Worm (Caenorhabditis elegans): ENCODE results near the gene T23B5.3.
"Not testable (repeated sequence)": the region's sequence is repeated elsewhere in the genome, so short reads cannot be mapped to it uniquely, and the experiment has no call there.

Gene T23B5.3

DNA sequence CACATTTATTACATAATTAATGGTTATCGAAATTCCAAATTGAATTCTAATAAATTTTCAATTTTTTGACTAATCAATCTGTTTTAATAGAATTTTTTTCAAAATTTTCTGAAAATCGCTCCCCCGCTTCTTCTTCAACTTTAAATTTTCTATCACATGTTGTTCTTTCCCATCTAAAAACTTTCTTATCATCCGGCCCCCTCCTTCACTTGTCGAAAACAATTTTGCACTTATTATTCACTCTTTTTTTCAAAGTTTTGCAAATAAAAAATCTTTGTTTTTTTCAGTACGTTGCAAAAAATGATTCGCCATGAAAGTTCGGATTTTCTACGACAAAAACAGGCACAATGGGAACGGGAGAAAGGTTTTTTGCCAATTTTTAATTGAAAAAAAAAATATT, at the start of gene T23B5.3:
TSS of gene T23B5.3 (plus strand) at position 301 of the 400 bp plus-strand sequence.
- TF ChIP-seq nhr-19 (GFP tag; conservative IDR thresholded peaks at IDR 0.05) (no peak), elt-2 (tag; optimal IDR thresholded peaks at IDR 0.05) (peak; percentile 18)

DNA sequence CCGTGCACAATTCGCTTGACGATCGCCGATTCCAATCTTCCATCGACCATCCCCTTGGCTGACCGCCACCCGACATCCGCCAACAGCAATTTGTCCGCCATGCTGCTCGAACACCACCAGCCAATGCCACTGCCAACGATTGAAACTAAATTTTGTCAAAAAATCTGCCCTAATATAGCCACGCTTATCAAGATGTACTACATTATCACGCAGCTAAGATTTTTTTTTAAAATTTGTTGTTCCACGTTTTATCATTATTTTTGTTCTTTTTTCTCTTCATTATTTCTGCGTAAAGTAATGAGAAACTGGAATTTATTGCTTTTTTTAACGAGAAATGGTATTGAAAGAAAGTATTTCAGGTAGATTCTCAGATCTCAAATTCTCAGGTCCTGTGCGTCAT, 49.2 kb upstream of the T23B5.3 start, which contains the start of gene C26H9A.3:
TSS of gene C26H9A.3 (minus strand) at position 101 of the 400 bp plus-strand sequence.
- not testable (repeated sequence) for TF ChIP-seq ceh-63 (GFP tag; optimal IDR thresholded peaks at IDR 0.05); dpl-1 (GFP tag; optimal IDR thresholded peaks at IDR 0.05); nhr-85 (tag)

DNA sequence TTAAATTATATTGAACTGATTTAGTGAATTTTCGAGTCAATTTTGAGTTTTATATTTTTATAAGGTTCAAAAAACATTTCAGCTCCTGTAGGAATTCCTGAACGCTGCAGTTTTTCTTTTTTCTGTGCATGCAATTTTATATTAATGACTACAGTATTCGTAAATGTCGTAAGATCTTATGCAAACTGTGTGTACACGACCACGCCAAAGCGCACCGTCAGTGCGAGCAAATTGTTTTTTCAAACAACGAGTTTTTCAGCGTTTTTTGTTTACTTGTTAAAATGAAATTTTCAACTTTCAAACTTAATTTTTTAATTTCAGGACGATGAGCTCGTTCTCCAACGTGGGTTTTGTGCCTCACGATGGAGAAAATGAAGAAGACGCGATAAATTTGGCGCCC, 48.3 kb upstream of the T23B5.3 start, which contains the start of gene vha-7:
TSS of gene vha-7 (plus strand) at position 326 of the 400 bp plus-strand sequence.
- TF ChIP-seq lin-14 (GFP tag; optimal IDR thresholded peaks at IDR 0.05) (no peak), efl-1 (optimal IDR thresholded peaks at IDR 0.05) (peak in 1 of 2 experiments; percentile 25), efl-1 (GFP tag; optimal IDR thresholded peaks at IDR 0.05 in 1 of 2) (no peak)

DNA sequence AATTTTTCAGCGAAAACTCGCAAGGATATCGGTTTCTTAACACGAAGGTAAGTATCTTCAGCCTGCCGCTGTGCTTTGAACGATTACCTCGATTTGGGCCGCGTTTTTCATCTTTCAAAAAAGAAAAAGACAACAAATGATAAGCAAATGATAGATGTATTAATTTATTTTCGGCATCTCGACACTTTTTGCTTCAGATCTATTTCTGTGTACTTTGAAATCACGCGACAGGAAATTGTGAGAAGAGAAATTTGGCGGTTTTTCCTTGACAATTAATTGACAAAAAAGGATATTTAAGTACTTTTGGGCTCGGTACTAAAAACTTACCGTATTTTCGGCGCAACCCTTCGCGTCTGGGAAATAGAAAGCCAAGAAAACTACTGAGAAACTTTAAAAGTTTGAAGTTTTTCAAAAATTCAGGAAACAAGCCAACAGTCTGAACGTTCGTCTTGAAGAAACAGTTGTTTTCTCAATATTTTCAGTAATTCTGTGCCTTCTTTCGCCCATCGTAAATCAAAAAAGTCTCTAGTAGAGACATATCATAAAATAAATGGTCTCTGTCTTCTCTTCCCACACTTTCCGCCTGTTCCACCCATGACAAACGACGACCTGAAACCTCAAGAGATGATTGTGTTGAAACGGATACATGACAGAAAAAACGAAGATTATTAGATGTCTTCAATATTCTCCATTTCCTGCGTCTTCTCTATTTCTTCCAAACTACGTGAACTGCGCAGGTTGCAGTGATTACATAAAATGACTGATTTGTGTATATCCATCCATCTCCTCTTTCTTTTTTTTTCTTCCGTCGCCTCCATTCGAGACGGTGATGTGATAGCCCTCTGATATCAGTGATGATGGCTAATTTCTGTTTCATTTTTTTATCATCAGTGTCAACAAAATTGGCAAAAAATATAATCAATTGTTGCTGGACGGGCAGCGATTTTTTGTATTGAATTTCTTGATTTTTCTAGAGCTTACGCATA, 47.3 kb upstream of the T23B5.3 start:
- TF ChIP-seq elt-3 (tag; optimal IDR thresholded peaks at IDR 0.05) (peak in 3 of 6 experiments; percentile 2 to 63 (median 8)), nhr-85 (tag) (peak; percentile 57), efl-3 (GFP tag; optimal IDR thresholded peaks at IDR 0.05) (no peak), rnt-1 (tag; optimal IDR thresholded peaks at IDR 0.05) (no peak), blmp-1 (tag; optimal IDR thresholded peaks at IDR 0.05) (peak; percentile 58)

DNA sequence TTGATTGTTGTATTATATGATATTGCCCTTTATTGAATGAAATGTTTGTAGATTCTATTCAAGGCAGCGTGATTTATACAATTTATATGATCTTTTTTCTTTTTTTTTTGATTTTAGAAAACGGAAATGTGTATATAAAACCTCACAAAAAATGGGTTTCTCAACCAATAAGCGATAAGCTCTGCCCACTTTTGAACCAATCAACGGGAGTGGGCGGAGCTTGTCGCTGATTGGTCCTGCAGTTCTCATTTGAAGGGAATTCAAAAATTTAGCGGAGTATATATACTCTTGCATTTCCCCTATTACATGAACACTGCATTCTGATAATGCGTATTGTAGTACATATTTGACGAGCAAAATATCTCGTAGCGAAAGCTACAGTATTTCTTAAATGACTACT, 37.9 kb upstream of the T23B5.3 start:
- TF ChIP-seq nhr-28 (tag; optimal IDR thresholded peaks at IDR 0.05) (no peak), efl-1 (optimal IDR thresholded peaks at IDR 0.05) (no peak), efl-1 (GFP tag; optimal IDR thresholded peaks at IDR 0.05 in 1 of 2) (peak in 1 of 2 experiments; percentile 77)

DNA sequence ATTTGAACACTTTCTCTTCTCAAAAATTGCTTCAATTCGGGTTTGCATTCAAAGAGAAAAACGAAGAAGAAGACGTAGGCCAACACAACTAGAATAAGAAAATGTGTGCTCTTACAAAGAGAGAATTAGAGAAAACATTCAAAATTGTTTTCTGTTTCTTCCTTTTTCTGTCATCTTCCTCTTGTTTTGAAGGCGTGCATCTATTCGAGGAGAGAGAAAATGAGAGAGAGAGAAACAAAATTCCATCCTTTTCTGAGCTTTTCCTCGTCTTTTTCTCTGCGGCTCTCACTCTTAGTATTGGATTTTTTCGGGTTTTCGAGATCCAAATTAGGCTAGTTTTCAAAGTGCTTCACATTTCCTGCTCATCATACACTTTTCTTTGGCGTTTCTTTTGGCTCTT, 36.9 kb upstream of the T23B5.3 start:
- TF ChIP-seq fos-1 (tag; optimal IDR thresholded peaks at IDR 0.05) = peak; percentile 31
- no peak for TF ChIP-seq vab-15 (tag; optimal IDR thresholded peaks at IDR 0.05)
- peak; percentile 42 for TF ChIP-seq tbx-2 (tag; optimal IDR thresholded peaks at IDR 0.05)
- peak; percentile 80 for TF ChIP-seq fkh-10 (GFP tag; optimal IDR thresholded peaks at IDR 0.05)
- peak; percentile 51 to 74 for TF ChIP-seq lsy-2 (tag; optimal IDR thresholded peaks at IDR 0.05)
- TF ChIP-seq mep-1 (tag; optimal IDR thresholded peaks at IDR 0.05) = peak; percentile 52
- no peak for TF ChIP-seq efl-3 (GFP tag; optimal IDR thresholded peaks at IDR 0.05)
- peak; percentile 65 for TF ChIP-seq nhr-47 (tag; optimal IDR thresholded peaks at IDR 0.05)
- TF ChIP-seq sptf-1 (tag; optimal IDR thresholded peaks at IDR 0.05) = no peak
- TF ChIP-seq snu-23 (GFP tag; optimal IDR thresholded peaks at IDR 0.05) = peak; percentile 58
- peak; percentile 60 to 64 for TF ChIP-seq efl-1 (optimal IDR thresholded peaks at IDR 0.05)
- peak in 1 of 2 experiments; percentile 32 for TF ChIP-seq efl-1 (GFP tag; optimal IDR thresholded peaks at IDR 0.05 in 1 of 2)
- TF ChIP-seq lin-35 (GFP tag; optimal IDR thresholded peaks at IDR 0.05) = peak in 1 of 2 experiments; percentile 47
- TF ChIP-seq unc-86 (tag; optimal IDR thresholded peaks at IDR 0.05) = peak; percentile 67
- TF ChIP-seq pag-3 (tag; optimal IDR thresholded peaks at IDR 0.05; ENCODE audit: borderline replicate concordance, insufficient read depth) = no peak
- TF ChIP-seq ceh-82 (tag; optimal IDR thresholded peaks at IDR 0.05) = peak; percentile 0 to 56 (median 1)
- TF ChIP-seq dpl-1 (GFP tag; optimal IDR thresholded peaks at IDR 0.05) = peak in 1 of 3 experiments; percentile 57
- peak; percentile 31 for TF ChIP-seq xbp-1 (tag; optimal IDR thresholded peaks at IDR 0.05)
- no peak for TF ChIP-seq pqm-1 (tag; optimal IDR thresholded peaks at IDR 0.05)
- peak; percentile 67 for TF ChIP-seq nhr-71 (tag; optimal IDR thresholded peaks at IDR 0.05)
- no peak for TF ChIP-seq grh-1 (GFP tag; IDR thresholded peaks at IDR 0.05)
- TF ChIP-seq egl-13 (tag; optimal IDR thresholded peaks at IDR 0.05) = peak; percentile 42
- peak; percentile 57 for TF ChIP-seq swsn-7 (tag; optimal IDR thresholded peaks at IDR 0.05)
- TF ChIP-seq lin-13 (GFP tag; optimal IDR thresholded peaks at IDR 0.05) = peak; percentile 24
- peak; percentile 32 for TF ChIP-seq nhr-77 (tag; optimal IDR thresholded peaks at IDR 0.05)
- peak; percentile 46 for TF ChIP-seq aly-2 (tag; optimal IDR thresholded peaks at IDR 0.05)
- TF ChIP-seq irx-1 (tag; optimal IDR thresholded peaks at IDR 0.05) = peak; percentile 0
- no peak for TF ChIP-seq dsc-1 (tag; optimal IDR thresholded peaks at IDR 0.05)
- peak; percentile 37 for TF ChIP-seq isw-1 (GFP tag; IDR thresholded peaks at IDR 0.05)
- peak; percentile 46 for TF ChIP-seq mef-2 (tag; optimal IDR thresholded peaks at IDR 0.05)

Data from whole organism, L1 larva.